Fruit fly (Drosophila melanogaster): ENCODE results near the gene CG43074.

Gene CG43074

dm6 chr3L:3516485-3516884, 32.0 kb upstream of the CG43074 start (continued):
- no peak for TF ChIP-seq CG34422 (GFP tag; IDR thresholded peaks at IDR 0.05)
- TF ChIP-seq abd-A (tag; optimal IDR thresholded peaks at IDR 0.05), result no peak

- TF ChIP-seq wor (GFP tag; IDR thresholded peaks at IDR 0.05) (no peak), CG2129 (GFP tag; IDR thresholded peaks at IDR 0.05; ENCODE audit: partially characterized antibody) (no peak), Fer1 (GFP tag; optimal IDR thresholded peaks at IDR 0.05) (peak; percentile 67), BEAF-32 (GFP tag; optimal IDR thresholded peaks at IDR 0.05) (peak; percentile 28), YL-1 (GFP tag; optimal IDR thresholded peaks at IDR 0.05) (peak; percentile 67), run (tag; optimal IDR thresholded peaks at IDR 0.05) (peak; percentile 20), CG17385 (GFP tag; optimal IDR thresholded peaks at IDR 0.05) (peak; percentile 12), pfk (GFP tag; optimal IDR thresholded peaks at IDR 0.05) (no peak), row (GFP tag; IDR thresholded peaks at IDR 0.05) (0 out of 3 replicates have a peak, but pooled peaks have one; percentile 29), gsb (GFP tag; IDR thresholded peaks at IDR 0.05) (no peak), CG10431 (GFP tag; optimal IDR thresholded peaks at IDR 0.05) (no peak), CG10267 (tag; optimal IDR thresholded peaks at IDR 0.05) (peak; percentile 30), Usf (GFP tag; optimal IDR thresholded peaks at IDR 0.05) (no peak), unc-4 (GFP tag; IDR thresholded peaks at IDR 0.05; ENCODE audit: partially characterized antibody) (no peak; the same call in 1 of the 2 replicates), gsb-n (tag; optimal IDR thresholded peaks at IDR 0.05) (peak; percentile 6), Ada2b (GFP tag; IDR thresholded peaks at IDR 0.05) (no peak), pnt (GFP tag; optimal IDR thresholded peaks at IDR 0.05) (no peak), Aef1 (GFP tag; IDR thresholded peaks at IDR 0.05) (peak; percentile 38; the same call in 1 of the 3 replicates), bbx (GFP tag; IDR thresholded peaks at IDR 0.05; ENCODE audit: partially characterized antibody) (peak; percentile 52), klu (GFP tag; IDR thresholded peaks at IDR 0.05) (no peak), Xbp1 (GFP tag; optimal IDR thresholded peaks at IDR 0.05) (no peak), ara (GFP tag; IDR thresholded peaks at IDR 0.05) (no peak), Antp (GFP tag; optimal IDR thresholded peaks at IDR 0.05) (no peak), Rx (GFP tag; IDR thresholded peaks at IDR 0.05) (no peak), CG14441 (GFP tag; IDR thresholded peaks at IDR 0.05) (no peak), PHDP (tag; optimal IDR thresholded peaks at IDR 0.05) (no peak), en (GFP tag; optimal IDR thresholded peaks at IDR 0.05) (no peak), Sry-β (GFP tag; optimal IDR thresholded peaks at IDR 0.05) (no peak), Atf3 (GFP tag; optimal IDR thresholded peaks at IDR 0.05) (no peak), CG18476 (GFP tag; optimal IDR thresholded peaks at IDR 0.05) (no peak), CG10654 (GFP tag; optimal IDR thresholded peaks at IDR 0.05) (no peak), CG34224 (GFP tag; IDR thresholded peaks at IDR 0.05; ENCODE audit: partially characterized antibody) (0 out of 3 replicates have a peak, but pooled peaks have one; percentile 10), E2f2 (GFP tag; IDR thresholded peaks at IDR 0.05) (peak; percentile 32; the same call in 1 of the 2 replicates), zen2 (GFP tag; IDR thresholded peaks at IDR 0.05; ENCODE audit: partially characterized antibody) (no peak), oc (tag; optimal IDR thresholded peaks at IDR 0.05) (no peak), ato (GFP tag; IDR thresholded peaks at IDR 0.05; ENCODE audit: partially characterized antibody) (peak; percentile 65), sna (GFP tag; IDR thresholded peaks at IDR 0.05; ENCODE audit: partially characterized antibody) (peak; percentile 67), dan (GFP tag; IDR thresholded peaks at IDR 0.05) (no peak), chn (GFP tag; optimal IDR thresholded peaks at IDR 0.05) (no peak), Vsx1 (GFP tag; optimal IDR thresholded peaks at IDR 0.05) (no peak), CG1603 (tag; optimal IDR thresholded peaks at IDR 0.05) (peak; percentile 37), CrebB (tag; optimal IDR thresholded peaks at IDR 0.05) (peak; percentile 1), pb (GFP tag; optimal IDR thresholded peaks at IDR 0.05) (no peak), CG12104 (GFP tag; optimal IDR thresholded peaks at IDR 0.05) (no peak), CG7987 (GFP tag; optimal IDR thresholded peaks at IDR 0.05) (peak; percentile 8)
Measured at dm6 chr3L:3515280-3516020, 31.0 kb upstream of the CG43074 start, which contains the start of gene Eip63E. TSS of gene Eip63E (plus strand) at chr3L:3515751.
